Worm (Caenorhabditis elegans) whole organism, L4/young adult: Measurements from ENCODE around the gene ldp-1.
"Not testable (repeated sequence)": the region's sequence is repeated elsewhere in the genome, so short reads cannot be mapped to it uniquely, and the experiment has no call there.

ENCODE experiments used
- W03F9.2 ChIP-seq: fragments of 150-350 bp; optimal IDR thresholded peaks from 2 replicates; lab custom pipeline; 2014; ENCODE audit warnings: missing biosample characterization, missing genetic modification characterization
- dao-5 ChIP-seq: sonication (generic microtip); optimal IDR thresholded peaks from 2 replicates; lab custom pipeline; 2016; ENCODE audit warnings: missing genotype, missing genetic modification characterization, moderate library complexity, missing compliant biosample characterization
- him-1 ChIP-seq: sonication (generic microtip); optimal IDR thresholded peaks from 2 replicates; lab custom pipeline; 2016; ENCODE audit warnings: missing genotype, missing genetic modification reagents, missing genetic modification characterization, missing compliant biosample characterization

The ldp-1 gene

DNA sequence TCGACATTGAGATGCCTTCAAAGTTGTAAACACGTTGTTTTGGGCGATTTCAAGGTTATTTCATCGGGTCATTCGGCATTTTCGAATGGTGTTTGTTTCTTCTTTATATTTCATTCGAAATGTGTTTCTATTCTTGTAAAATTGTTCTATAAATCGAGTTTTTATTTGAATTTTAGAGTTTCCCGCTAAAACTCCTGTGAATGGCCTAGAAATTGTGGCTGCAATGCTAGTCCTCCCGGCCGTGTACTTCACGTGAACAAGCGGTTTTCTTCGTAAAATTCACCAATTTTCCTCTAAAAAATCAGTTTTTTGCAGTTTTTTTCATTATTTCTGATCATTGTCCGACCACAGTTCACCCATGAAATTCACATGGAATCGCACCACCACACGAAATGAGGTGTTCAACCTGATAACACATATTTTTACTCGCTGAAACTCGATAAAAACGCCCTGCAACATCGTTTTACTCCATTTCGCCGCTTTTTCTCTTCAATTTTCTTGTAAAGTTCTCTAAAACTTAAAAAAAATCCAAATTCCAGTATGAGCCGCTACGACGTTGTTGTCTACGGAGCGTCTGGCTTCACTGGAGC is at the start of gene ldp-1:
Gene ldp-1, plus strand, starts transcription at position 540 of the 590 bp plus-strand sequence.
- TF ChIP-seq W03F9.2 (peak; percentile 63), him-1 (tag; lab: Kevin White, UChicago) (peak; percentile 75), dao-5 (tag; lab: Kevin White, UChicago) (no peak)

DNA sequence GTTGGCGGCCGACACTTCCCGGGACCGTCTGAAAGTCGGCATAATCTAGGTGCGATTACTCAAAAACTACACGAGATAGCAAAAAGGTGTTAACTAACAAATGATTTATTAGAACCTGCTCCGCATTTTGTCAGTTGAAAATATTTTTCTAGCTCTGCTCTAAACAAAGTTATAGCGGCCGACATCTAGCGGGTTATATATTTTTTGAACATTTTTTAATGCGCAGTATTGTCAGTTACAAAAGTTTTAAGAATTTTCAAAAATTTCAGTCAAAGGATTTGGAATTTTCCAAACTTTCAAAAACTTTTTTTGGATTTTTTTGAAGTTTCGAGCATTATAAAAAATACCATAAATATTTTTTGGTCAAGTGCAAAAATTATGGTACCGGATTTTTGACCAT is 46.1 kb upstream of the ldp-1 start:
- TF ChIP-seq W03F9.2 = no peak
- TF ChIP-seq dao-5 (tag; lab: Kevin White, UChicago) = no peak
- TF ChIP-seq him-1 (tag; lab: Kevin White, UChicago) = no peak

- no peak for TF ChIP-seq dao-5 (tag; lab: Kevin White, UChicago)
- no peak for TF ChIP-seq him-1 (tag; lab: Kevin White, UChicago)
- no peak for TF ChIP-seq W03F9.2
These were observed 45.4 kb upstream of the ldp-1 start for ce11 chrV:2081894-2082293.

DNA sequence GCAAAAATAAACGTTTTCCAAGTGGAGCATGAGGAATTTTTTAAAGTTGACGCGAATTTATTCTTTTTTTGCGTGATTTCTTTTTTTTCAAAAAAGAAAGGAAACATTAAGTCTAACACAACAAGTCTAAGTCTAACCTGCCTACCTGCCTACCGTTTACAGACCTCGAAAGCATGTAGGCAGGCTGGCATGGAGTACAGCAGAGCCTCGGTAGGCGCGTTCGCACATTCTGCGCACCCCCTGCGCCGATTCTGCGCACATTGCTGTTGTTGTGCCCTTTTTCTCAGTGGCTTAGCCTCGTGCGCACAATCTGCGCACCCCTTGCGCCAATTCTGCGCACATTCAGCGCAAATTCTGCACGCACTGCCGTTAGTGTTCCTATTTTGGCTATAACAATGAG is 43.5 kb upstream of the ldp-1 start:
- no peak for TF ChIP-seq him-1 (tag; lab: Kevin White, UChicago)
- TF ChIP-seq W03F9.2 = no peak
- no peak for TF ChIP-seq dao-5 (tag; lab: Kevin White, UChicago)

- TF ChIP-seq W03F9.2; dao-5 (tag; lab: Kevin White, UChicago); him-1 (tag; lab: Kevin White, UChicago): not testable (repeated sequence)
These were observed 41.5 kb upstream of the ldp-1 start, which contains the start of gene F36F12.3 for ce11 chrV:2085745-2086267. F36F12.3 (plus strand) TSS chrV:2085795.

- TF ChIP-seq W03F9.2; him-1 (tag; lab: Kevin White, UChicago); dao-5 (tag; lab: Kevin White, UChicago): not testable (repeated sequence)
These were observed 37.0 kb upstream of the ldp-1 start, which contains the start of gene ztf-28 for ce11 chrV:2090321-2090720. ztf-28 (plus strand) TSS chrV:2090669.

ce11 chrV:2095204-2095603 is 32.1 kb upstream of the ldp-1 start, which contains the start of gene F36F12.2:
F36F12.2 (minus strand) TSS chrV:2095304.
- no peak for TF ChIP-seq him-1 (tag; lab: Kevin White, UChicago)
- TF ChIP-seq W03F9.2 = no peak

ce11 chrV:2095772-2096171 is 31.6 kb upstream of the ldp-1 start, which contains the start of gene clec-207:
clec-207 (plus strand) TSS chrV:2096072.
- TF ChIP-seq W03F9.2 (no peak), dao-5 (tag; lab: Kevin White, UChicago) (no peak), him-1 (tag; lab: Kevin White, UChicago) (no peak)

- TF ChIP-seq W03F9.2 = no peak
- TF ChIP-seq him-1 (tag; lab: Kevin White, UChicago) = no peak
- TF ChIP-seq dao-5 (tag; lab: Kevin White, UChicago) = no peak
These were observed 29.7 kb upstream of the ldp-1 start, which contains the start of gene clec-208 for ce11 chrV:2097653-2098052. clec-208 (plus strand) TSS chrV:2097953.

- TF ChIP-seq him-1 (tag; lab: Kevin White, UChicago) (no peak), dao-5 (tag; lab: Kevin White, UChicago) (no peak), W03F9.2 (no peak)
These were observed 28.3 kb upstream of the ldp-1 start, which contains the start of gene F36F12.7 for ce11 chrV:2099040-2099439. F36F12.7 (plus strand) TSS chrV:2099340.

DNA sequence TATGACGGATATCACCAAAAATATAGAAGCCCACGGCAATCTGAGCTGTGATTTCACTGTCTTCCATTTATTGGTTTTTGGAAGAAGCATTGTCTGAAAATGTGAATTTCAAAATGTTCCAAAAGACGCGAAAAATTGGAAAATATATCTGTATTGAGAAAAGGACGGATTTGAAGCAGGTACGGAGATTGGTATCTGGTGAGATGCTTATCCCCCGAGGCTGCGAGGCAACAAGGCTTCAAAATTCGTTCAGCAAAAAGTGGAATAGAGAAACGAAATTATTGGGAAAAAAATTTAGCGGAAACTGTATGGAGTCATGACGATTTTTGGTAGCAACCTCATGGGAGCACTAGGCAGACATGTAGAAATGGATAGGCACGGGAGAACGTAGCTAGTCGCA is 24.2 kb upstream of the ldp-1 start, which contains the start of gene F36F12.1:
Gene F36F12.1, minus strand, starts transcription at position 101 of the 400 bp plus-strand sequence.
- no peak for TF ChIP-seq dao-5 (tag; lab: Kevin White, UChicago)
- no peak for TF ChIP-seq him-1 (tag; lab: Kevin White, UChicago)
- TF ChIP-seq W03F9.2 = no peak

- TF ChIP-seq W03F9.2 (no peak), dao-5 (tag; lab: Kevin White, UChicago) (no peak), him-1 (tag; lab: Kevin White, UChicago) (no peak)
These were observed 21.4 kb upstream of the ldp-1 start, which contains the start of gene F22F7.4 for ce11 chrV:2105976-2106375. F22F7.4 (minus strand) TSS chrV:2106076.

DNA sequence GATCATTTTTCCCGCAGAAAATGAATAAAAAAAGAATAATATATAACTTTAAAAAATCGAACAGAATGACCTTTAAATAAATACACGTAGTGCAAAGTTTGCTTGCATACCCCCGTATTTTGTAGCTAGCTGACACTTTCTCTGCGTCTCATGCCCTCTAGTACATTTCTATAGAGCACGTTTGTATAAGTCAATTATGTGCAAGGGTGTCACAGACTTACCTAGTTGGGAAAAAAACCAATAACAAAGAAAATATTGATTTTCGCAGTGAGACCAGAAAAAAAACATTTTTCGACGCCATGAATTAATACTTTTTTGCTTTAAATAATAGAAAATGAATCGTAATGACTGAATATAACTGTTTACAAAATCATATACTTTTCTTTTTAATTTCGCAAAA is 18.0 kb upstream of the ldp-1 start, which contains the start of gene ckb-4:
Gene ckb-4, minus strand, starts transcription at position 140 of the 400 bp plus-strand sequence.
- TF ChIP-seq W03F9.2 (no peak), dao-5 (tag; lab: Kevin White, UChicago) (no peak), him-1 (tag; lab: Kevin White, UChicago) (no peak)

DNA sequence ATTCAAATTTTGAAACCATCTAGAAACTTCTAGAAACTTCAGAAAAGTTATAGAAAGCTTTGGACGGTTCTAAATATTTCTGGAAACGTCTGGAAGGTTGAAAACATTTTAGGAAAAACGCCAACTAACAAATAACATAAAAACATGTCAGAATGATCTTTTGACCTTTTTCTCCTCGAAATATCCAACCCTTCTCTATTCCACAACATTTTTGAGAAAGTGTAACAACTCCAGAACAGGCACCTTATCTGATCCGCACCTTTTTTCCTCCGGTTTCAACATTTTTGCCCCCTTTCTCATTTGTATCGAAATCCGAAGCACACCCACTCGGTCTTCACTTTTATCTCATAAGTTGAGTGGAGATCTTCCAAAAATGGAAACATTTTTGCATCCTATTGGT is 17.0 kb upstream of the ldp-1 start, which contains the start of gene F22F7.3:
Gene F22F7.3, plus strand, starts transcription at position 301 of the 400 bp plus-strand sequence.
- no peak for TF ChIP-seq W03F9.2
